Worm (Caenorhabditis elegans): ENCODE measurements around the gene grl-19.

The grl-19 gene

ce11 chrIV:255379-255857, 3.1 kb upstream of the grl-19 start, which contains the start of gene rcat-1 (continued):
- TF ChIP-seq egl-27 (tag; optimal IDR thresholded peaks at IDR 0.05) (peak in 1 of 2 experiments; percentile 43), ets-5 (GFP tag; IDR thresholded peaks at IDR 0.05) (no peak), elt-3 (tag; optimal IDR thresholded peaks at IDR 0.05) (peak in 3 of 6 experiments; percentile 59 to 93 (median 66)), lsy-2 (tag; optimal IDR thresholded peaks at IDR 0.05) (peak; percentile 85 to 96), snu-23 (GFP tag; optimal IDR thresholded peaks at IDR 0.05) (peak; percentile 88), efl-3 (GFP tag; optimal IDR thresholded peaks at IDR 0.05) (no peak), pag-3 (tag; optimal IDR thresholded peaks at IDR 0.05; ENCODE audit: borderline replicate concordance, insufficient read depth) (no peak), aly-2 (tag; optimal IDR thresholded peaks at IDR 0.05) (peak; percentile 10), nhr-77 (tag; optimal IDR thresholded peaks at IDR 0.05) (peak; percentile 82), lin-39 (tag; optimal IDR thresholded peaks at IDR 0.05) (peak; percentile 14), sup-37 (GFP tag; optimal IDR thresholded peaks at IDR 0.05) (no peak), irx-1 (tag; optimal IDR thresholded peaks at IDR 0.05) (peak; percentile 47), sptf-1 (tag; optimal IDR thresholded peaks at IDR 0.05) (no peak), mef-2 (tag; optimal IDR thresholded peaks at IDR 0.05) (no peak), lin-14 (GFP tag; optimal IDR thresholded peaks at IDR 0.05) (peak; percentile 72), mab-9 (GFP tag; IDR thresholded peaks at IDR 0.05) (no peak), swsn-7 (tag; optimal IDR thresholded peaks at IDR 0.05) (peak; percentile 62), C34B4.2 (tag; optimal IDR thresholded peaks at IDR 0.05) (no peak), hlh-4 (tag; optimal IDR thresholded peaks at IDR 0.05) (no peak), nhr-20 (tag; optimal IDR thresholded peaks at IDR 0.05) (peak; percentile 63), nhr-84 (tag; optimal IDR thresholded peaks at IDR 0.05) (no peak), nhr-71 (tag; optimal IDR thresholded peaks at IDR 0.05) (peak; percentile 88), egl-13 (tag; optimal IDR thresholded peaks at IDR 0.05) (no peak), isw-1 (GFP tag; IDR thresholded peaks at IDR 0.05) (peak; percentile 80), fkh-4 (tag; optimal IDR thresholded peaks at IDR 0.05; ENCODE audit: borderline replicate concordance) (no peak), unc-86 (tag; optimal IDR thresholded peaks at IDR 0.05) (peak; percentile 59), blmp-1 (tag; optimal IDR thresholded peaks at IDR 0.05) (peak; percentile 87), skn-1 (tag; optimal IDR thresholded peaks at IDR 0.05) (peak; percentile 89), ceh-82 (tag; optimal IDR thresholded peaks at IDR 0.05) (peak; percentile 78 to 95 (median 81)), tbx-2 (tag; optimal IDR thresholded peaks at IDR 0.05) (peak; percentile 80), fkh-8 (tag; optimal IDR thresholded peaks at IDR 0.05) (peak; percentile 76), mdl-1 (tag; optimal IDR thresholded peaks at IDR 0.05) (peak in 1 of 2 experiments; percentile 74), unc-130 (tag; optimal IDR thresholded peaks at IDR 0.05) (peak; percentile 98), ceh-90 (tag; optimal IDR thresholded peaks at IDR 0.05) (peak; percentile 35), pqm-1 (tag; optimal IDR thresholded peaks at IDR 0.05) (no peak), grh-1 (GFP tag; IDR thresholded peaks at IDR 0.05) (no peak)

- TF ChIP-seq nhr-84 (tag; optimal IDR thresholded peaks at IDR 0.05) (no peak), ztf-4 (tag; optimal IDR thresholded peaks at IDR 0.05) (no peak), unc-86 (tag; optimal IDR thresholded peaks at IDR 0.05) (no peak), ces-1 (GFP tag; optimal IDR thresholded peaks at IDR 0.05) (no peak), lin-35 (GFP tag; optimal IDR thresholded peaks at IDR 0.05) (peak in 1 of 2 experiments; percentile 76), pag-3 (tag; optimal IDR thresholded peaks at IDR 0.05; ENCODE audit: borderline replicate concordance, insufficient read depth) (no peak), C04F5.9 (tag; optimal IDR thresholded peaks at IDR 0.05) (no peak), fkh-8 (tag; optimal IDR thresholded peaks at IDR 0.05) (no peak), elt-2 (tag; optimal IDR thresholded peaks at IDR 0.05) (no peak), swsn-7 (tag; optimal IDR thresholded peaks at IDR 0.05) (no peak), lin-15B (tag; optimal IDR thresholded peaks at IDR 0.05) (no peak), tbx-2 (tag; optimal IDR thresholded peaks at IDR 0.05) (peak; percentile 50), isw-1 (GFP tag; IDR thresholded peaks at IDR 0.05) (no peak), C16A3.4 (tag; optimal IDR thresholded peaks at IDR 0.05) (peak; percentile 32), lin-13 (GFP tag; optimal IDR thresholded peaks at IDR 0.05) (no peak), rnt-1 (tag; optimal IDR thresholded peaks at IDR 0.05) (peak; percentile 1), lir-3 (tag; optimal IDR thresholded peaks at IDR 0.05; ENCODE audit: poor library complexity) (no peak), nhr-12 (tag; optimal IDR thresholded peaks at IDR 0.05) (no peak), elt-3 (tag; optimal IDR thresholded peaks at IDR 0.05) (peak in 3 of 6 experiments; percentile 35 to 98 (median 92)), xbp-1 (tag; optimal IDR thresholded peaks at IDR 0.05) (no peak), sox-4 (tag; optimal IDR thresholded peaks at IDR 0.05) (no peak), ceh-88 (GFP tag; IDR thresholded peaks at IDR 0.05) (no peak), nhr-71 (tag; optimal IDR thresholded peaks at IDR 0.05) (peak; percentile 78), tlp-1 (tag; optimal IDR thresholded peaks at IDR 0.05) (no peak), nhr-77 (tag; optimal IDR thresholded peaks at IDR 0.05) (no peak), unc-62 (GFP tag; optimal IDR thresholded peaks at IDR 0.05) (no peak)
Measured at ce11 chrIV:247494-247893, 4.9 kb downstream of the grl-19 start.
